Worm (Caenorhabditis elegans): ENCODE results near the gene F01D5.5.

- TF ChIP-seq ham-2 (GFP tag; optimal IDR thresholded peaks at IDR 0.05) (no peak), nhr-237 (tag; optimal IDR thresholded peaks at IDR 0.05) (no peak), flh-1 (GFP tag; optimal IDR thresholded peaks at IDR 0.05) (no peak), ceh-43 (GFP tag; optimal IDR thresholded peaks at IDR 0.05) (no peak), sptf-1 (tag; optimal IDR thresholded peaks at IDR 0.05) (no peak), lsy-2 (tag; optimal IDR thresholded peaks at IDR 0.05) (no peak), blmp-1 (tag; optimal IDR thresholded peaks at IDR 0.05) (no peak), elt-1 (tag; optimal IDR thresholded peaks at IDR 0.05; ENCODE audit: borderline replicate concordance, insufficient read depth) (no peak), nhr-28 (tag; optimal IDR thresholded peaks at IDR 0.05) (no peak), mab-5 (tag; optimal IDR thresholded peaks at IDR 0.05) (no peak), zip-8 (tag; optimal IDR thresholded peaks at IDR 0.05) (no peak), cnd-1 (tag; optimal IDR thresholded peaks at IDR 0.05) (no peak)
Measured at ce11 chrII:13954077-13954476, 48.0 kb downstream of the F01D5.5 start.
